Worm (Caenorhabditis elegans): ENCODE measurements around the gene C48A7.16.

ce11 chrIV:7440238-7440637, 35.0 kb downstream of the C48A7.16 start:
- TF ChIP-seq ama-1 (optimal IDR thresholded peaks at IDR 0.05) (no peak), flt-1 (GFP tag; IDR thresholded peaks at IDR 0.05) (no peak), ceh-36 (tag; optimal IDR thresholded peaks at IDR 0.05) (no peak), sea-1 (GFP tag; conservative IDR thresholded peaks at IDR 0.05) (no peak), tbx-11 (GFP tag; IDR thresholded peaks at IDR 0.05) (no peak), pes-1 (GFP tag; IDR thresholded peaks at IDR 0.05) (no peak), hmg-4 (GFP tag; optimal IDR thresholded peaks at IDR 0.05) (no peak)
